Fruit fly (Drosophila melanogaster) whole organism, embryonic: Measurements from ENCODE around the gene Nepl9.

ENCODE experiments used
- Bgb ChIP-seq: fragments of 200-800 bp; sonication (Bioruptor generic); IDR thresholded peaks from 2 replicates; pipeline ENCODE4 v1.3.6; 2022; ENCODE audit warnings: missing biosample characterization, missing genetic modification characterization; ENCODE audit not compliant: partially characterized antibody
- C15 ChIP-seq: fragments of 200-800 bp; sonication (Bioruptor generic); IDR thresholded peaks from 3 replicates; pipeline ENCODE4 v1.3.6; 2022; ENCODE audit warnings: missing biosample characterization, missing genetic modification characterization
- CG10959 ChIP-seq: fragments of 200-800 bp; sonication (Bioruptor generic); IDR thresholded peaks from 2 replicates; pipeline ENCODE4 v1.3.6; 2022; ENCODE audit warnings: missing biosample characterization, missing genetic modification characterization
- CG10979 ChIP-seq: fragments of 200-800 bp; sonication (Bioruptor generic); optimal IDR thresholded peaks from 2 replicates; lab custom pipeline; 2018; ENCODE audit warnings: missing biosample characterization, mild to moderate bottlenecking, missing genetic modification characterization, moderate library complexity
- CG12236 ChIP-seq: fragments of 200-800 bp; sonication (Bioruptor generic); optimal IDR thresholded peaks from 2 replicates; lab custom pipeline; 2016; ENCODE audit warnings: missing biosample characterization, missing genetic modification characterization
- CG1233 ChIP-seq: fragments of 200-800 bp; sonication (Bioruptor generic); optimal IDR thresholded peaks from 4 replicates; lab custom pipeline; 2018; ENCODE audit warnings: missing biosample characterization, mild to moderate bottlenecking, missing genetic modification characterization
- CG13775 ChIP-seq: fragments of 200-800 bp; sonication (Bioruptor generic); optimal IDR thresholded peaks from 3 replicates; lab custom pipeline; 2017; ENCODE audit warnings: missing biosample characterization, mild to moderate bottlenecking, missing genetic modification characterization
- CG13894 ChIP-seq: fragments of 200-800 bp; sonication (Bioruptor generic); optimal IDR thresholded peaks from 3 replicates; lab custom pipeline; 2018; ENCODE audit warnings: missing biosample characterization, mild to moderate bottlenecking, missing genetic modification characterization, moderate library complexity
- CG14014 ChIP-seq: fragments of 200-800 bp; sonication (Bioruptor generic); IDR thresholded peaks from 2 replicates; pipeline ENCODE4 v1.3.6; 2022; ENCODE audit warnings: missing biosample characterization, missing genetic modification characterization
- CG17328 ChIP-seq: fragments of 200-800 bp; sonication (Bioruptor generic); IDR thresholded peaks from 2 replicates; pipeline ENCODE4 v1.3.6; 2022; ENCODE audit warnings: missing biosample characterization, missing genetic modification characterization
- CG18262 ChIP-seq: fragments of 200-800 bp; optimal IDR thresholded peaks from 3 replicates; lab custom pipeline; 2019; ENCODE audit warnings: missing biosample characterization, mild to moderate bottlenecking, missing genetic modification characterization, moderate library complexity
- CG2116 ChIP-seq: fragments of 200-800 bp; sonication (Bioruptor generic); optimal IDR thresholded peaks from 3 replicates; lab custom pipeline; 2018; ENCODE audit warnings: missing biosample characterization, mild to moderate bottlenecking, missing genetic modification characterization
- CG2875 ChIP-seq: fragments of 200-800 bp; sonication (Bioruptor generic); optimal IDR thresholded peaks from 2 replicates; lab custom pipeline; 2017; ENCODE audit warnings: missing biosample characterization, mild to moderate bottlenecking, missing genetic modification characterization, missing genetic modification reagents
- CG3163 ChIP-seq: fragments of 200-800 bp; sonication (Bioruptor generic); optimal IDR thresholded peaks from 3 replicates; lab custom pipeline; 2016; ENCODE audit warnings: missing biosample characterization, missing genetic modification characterization
- CG34224 ChIP-seq: fragments of 200-800 bp; sonication (Bioruptor generic); IDR thresholded peaks from 3 replicates; pipeline ENCODE4 v1.3.6; 2022; ENCODE audit warnings: missing biosample characterization, missing genetic modification characterization; ENCODE audit not compliant: partially characterized antibody
- CG5245 ChIP-seq: fragments of 200-800 bp; sonication (Bioruptor generic); optimal IDR thresholded peaks from 3 replicates; lab custom pipeline; 2016; ENCODE audit warnings: missing biosample characterization, missing genetic modification characterization
- CG6175 ChIP-seq: fragments of 200-800 bp; sonication (Bioruptor generic); IDR thresholded peaks from 3 replicates; pipeline ENCODE4 v1.3.6; 2022; ENCODE audit warnings: missing biosample characterization, missing genetic modification characterization
- CG6254 ChIP-seq: fragments of 200-800 bp; sonication (Bioruptor generic); optimal IDR thresholded peaks from 3 replicates; lab custom pipeline; 2017; ENCODE audit warnings: mild to moderate bottlenecking, missing biosample characterization, missing genetic modification reagents, missing genetic modification characterization
- CG6854 ChIP-seq: fragments of 200-800 bp; sonication (Bioruptor generic); optimal IDR thresholded peaks from 3 replicates; lab custom pipeline; 2017; ENCODE audit warnings: missing biosample characterization, mild to moderate bottlenecking, missing genetic modification characterization
- CG7963 ChIP-seq: fragments of 200-800 bp; sonication (Bioruptor generic); IDR thresholded peaks from 3 replicates; pipeline ENCODE4 v1.3.6; 2022; ENCODE audit warnings: missing biosample characterization, missing genetic modification characterization; ENCODE audit not compliant: partially characterized antibody
- CG8281 ChIP-seq: fragments of 200-800 bp; sonication (Bioruptor generic); optimal IDR thresholded peaks from 2 replicates; lab custom pipeline; 2018; ENCODE audit warnings: missing biosample characterization, mild to moderate bottlenecking, missing genetic modification characterization, moderate library complexity
- CG9876 ChIP-seq: fragments of 200-800 bp; sonication (Bioruptor generic); optimal IDR thresholded peaks from 2 replicates; lab custom pipeline; 2016; ENCODE audit warnings: missing biosample characterization, missing genetic modification characterization
- CG9932 ChIP-seq: fragments of 200-800 bp; sonication (Bioruptor generic); IDR thresholded peaks from 2 replicates; pipeline ENCODE4 v1.3.6; 2022; ENCODE audit warnings: missing biosample characterization, missing genetic modification characterization
- CTCF ChIP-seq: fragments of 200-800 bp; sonication (Bioruptor generic); optimal IDR thresholded peaks from 2 replicates; lab custom pipeline; 2017; ENCODE audit warnings: missing biosample characterization, mild to moderate bottlenecking, missing genetic modification characterization, moderate library complexity
- Dfd ChIP-seq, 2 experiments: fragments of >200 bp; optimal IDR thresholded peaks; 2 replicates each; lab custom pipeline; 2017; ENCODE audit warnings: missing biosample characterization in 2 of 2, missing genetic modification characterization in 2 of 2
- Elba2 ChIP-seq: fragments of 200-800 bp; sonication (Bioruptor generic); optimal IDR thresholded peaks from 3 replicates; lab custom pipeline; 2016; ENCODE audit warnings: missing biosample characterization, missing genetic modification characterization
- Ets97D ChIP-seq: fragments of 200-800 bp; sonication (Bioruptor generic); optimal IDR thresholded peaks from 3 replicates; lab custom pipeline; 2016; ENCODE audit warnings: missing biosample characterization, missing genetic modification characterization
- Gsc ChIP-seq: fragments of 200-800 bp; sonication (Bioruptor generic); IDR thresholded peaks from 2 replicates; pipeline ENCODE4 v1.3.6; 2022; ENCODE audit warnings: missing biosample characterization, missing genetic modification characterization
- HLH3B ChIP-seq: fragments of 200-800 bp; sonication (Bioruptor generic); IDR thresholded peaks from 2 replicates; pipeline ENCODE4 v1.3.6; 2022; ENCODE audit warnings: missing biosample characterization, missing genetic modification characterization
- Myb ChIP-seq: fragments of 200-800 bp; sonication (Bioruptor generic); optimal IDR thresholded peaks from 2 replicates; lab custom pipeline; 2016; ENCODE audit warnings: missing biosample characterization, missing genetic modification characterization
- Rx ChIP-seq: fragments of 200-800 bp; sonication (Bioruptor generic); IDR thresholded peaks from 2 replicates; pipeline ENCODE4 v1.3.6; 2022; ENCODE audit warnings: missing biosample characterization, missing genetic modification characterization
- TFAM ChIP-seq: fragments of 200-800 bp; sonication (Bioruptor generic); optimal IDR thresholded peaks from 2 replicates; lab custom pipeline; 2017; ENCODE audit warnings: missing biosample characterization, missing genetic modification characterization, inconsistent platforms
- Trl ChIP-seq, 3 experiments: fragments of >200 bp in 2 of 3; fragments of 200-800 bp in 1 of 3; sonication (Bioruptor generic) in 1 of 3; optimal IDR thresholded peaks; 2 replicates in 1 of 3; 3 replicates in 2 of 3; lab custom pipeline; 2016 to 2017; ENCODE audit warnings: missing biosample characterization in 1 of 3, missing genetic modification characterization in 1 of 3
- az2 ChIP-seq: fragments of 200-800 bp; sonication (Bioruptor generic); optimal IDR thresholded peaks from 3 replicates; lab custom pipeline; 2016; ENCODE audit warnings: missing biosample characterization, missing genetic modification characterization
- bcd ChIP-seq: fragments of 200-800 bp; sonication (Bioruptor generic); optimal IDR thresholded peaks from 2 replicates; lab custom pipeline; 2017; ENCODE audit warnings: missing biosample characterization, mild to moderate bottlenecking, missing genetic modification characterization
- bsh ChIP-seq, 2 experiments: fragments of 200-800 bp; sonication (Bioruptor generic); optimal IDR thresholded peaks; 2 replicates each; lab custom pipeline; 2017 to 2018; ENCODE audit warnings: mild to moderate bottlenecking in 2 of 2, missing biosample characterization in 2 of 2, missing genetic modification characterization in 2 of 2, moderate library complexity in 1 of 2
- dysf ChIP-seq: fragments of 200-800 bp; sonication (Bioruptor generic); IDR thresholded peaks from 3 replicates; pipeline ENCODE4 v1.3.6; 2022; ENCODE audit warnings: missing biosample characterization, missing genetic modification characterization
- esg ChIP-seq: fragments of 200-800 bp; sonication (Bioruptor generic); conservative IDR thresholded peaks from 2 replicates; pipeline ENCODE4 v1.3.6; 2022; ENCODE audit warnings: missing biosample characterization, missing genetic modification characterization
- eve ChIP-seq, 2 experiments: fragments of >200 bp; optimal IDR thresholded peaks; 2 replicates each; lab custom pipeline; 2017; ENCODE audit warnings: missing biosample characterization in 2 of 2, missing genetic modification characterization in 2 of 2
- eyg ChIP-seq: fragments of 200-800 bp; sonication (Bioruptor generic); optimal IDR thresholded peaks from 3 replicates; lab custom pipeline; 2016; ENCODE audit warnings: missing biosample characterization, missing genetic modification characterization
- fu2 ChIP-seq: fragments of 200-800 bp; sonication (Bioruptor generic); optimal IDR thresholded peaks from 2 replicates; lab custom pipeline; 2016; ENCODE audit warnings: missing biosample characterization, missing genetic modification characterization
- hb ChIP-seq: fragments of 200-800 bp; sonication (Bioruptor generic); IDR thresholded peaks from 3 replicates; pipeline ENCODE4 v1.3.6; 2022; ENCODE audit warnings: missing biosample characterization, missing genetic modification characterization; ENCODE audit not compliant: partially characterized antibody
- jumu ChIP-seq: fragments of 200-800 bp; sonication (Bioruptor generic); optimal IDR thresholded peaks from 3 replicates; lab custom pipeline; 2016; ENCODE audit warnings: missing biosample characterization, missing genetic modification characterization
- kay ChIP-seq: fragments of 200-800 bp; sonication (Bioruptor generic); optimal IDR thresholded peaks from 2 replicates; lab custom pipeline; 2016; ENCODE audit warnings: missing biosample characterization, missing genetic modification characterization
- lola ChIP-seq, 3 experiments: fragments of >200 bp in 2 of 3; fragments of 200-800 bp in 1 of 3; sonication (Bioruptor generic) in 1 of 3; optimal IDR thresholded peaks; 2 replicates each; lab custom pipeline; 2017 to 2019; ENCODE audit warnings: missing biosample characterization in 3 of 3, missing genetic modification characterization in 3 of 3, mild to moderate bottlenecking in 1 of 3, moderate library complexity in 1 of 3
- rib ChIP-seq: fragments of 200-800 bp; sonication (Bioruptor generic); IDR thresholded peaks from 2 replicates; pipeline ENCODE4 v1.3.6; 2022; ENCODE audit warnings: missing biosample characterization, missing genetic modification characterization
- run ChIP-seq: fragments of 200-800 bp; sonication (Bioruptor generic); optimal IDR thresholded peaks from 3 replicates; lab custom pipeline; 2018; ENCODE audit warnings: missing biosample characterization, mild to moderate bottlenecking, missing genetic modification characterization
- sr ChIP-seq: fragments of 200-800 bp; sonication (Bioruptor generic); IDR thresholded peaks from 3 replicates; pipeline ENCODE4 v1.3.6; 2022; ENCODE audit warnings: missing biosample characterization, missing genetic modification characterization
- ssp ChIP-seq: fragments of 200-800 bp; sonication (Bioruptor generic); IDR thresholded peaks from 2 replicates; pipeline ENCODE4 v1.3.6; 2022; ENCODE audit warnings: missing biosample characterization, missing genetic modification characterization
- stc ChIP-seq: fragments of 200-800 bp; sonication (Bioruptor generic); IDR thresholded peaks from 2 replicates; pipeline ENCODE4 v1.3.6; 2022; ENCODE audit warnings: missing biosample characterization, missing genetic modification characterization
- tin ChIP-seq: fragments of 200-800 bp; sonication (Bioruptor generic); optimal IDR thresholded peaks from 3 replicates; lab custom pipeline; 2016; ENCODE audit warnings: missing biosample characterization, missing genetic modification characterization
- usp ChIP-seq: fragments of >200 bp; optimal IDR thresholded peaks from 2 replicates; lab custom pipeline; 2017; ENCODE audit warnings: missing biosample characterization, missing genetic modification characterization

The Nepl9 gene

DNA sequence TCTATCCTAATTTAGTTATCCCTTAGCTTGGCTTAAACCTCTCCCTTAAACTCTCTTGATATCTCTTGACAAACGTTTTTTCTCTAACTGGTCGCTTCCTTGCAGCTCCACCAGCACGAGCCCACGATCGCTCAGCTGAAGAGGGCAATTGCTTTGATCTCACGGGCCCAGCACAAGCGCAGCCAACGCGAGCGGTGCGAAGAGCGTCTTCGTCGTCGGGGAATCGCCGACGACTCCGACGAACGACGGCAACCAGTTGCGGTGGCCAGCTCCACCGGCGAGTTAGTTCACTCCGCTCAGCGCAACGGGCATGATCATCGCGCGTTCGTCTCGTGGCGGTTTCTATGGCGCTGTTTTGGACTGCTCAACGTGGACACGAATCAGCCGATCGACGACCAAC is 43.9 kb upstream of the Nepl9 start (continued):
- no peak for TF ChIP-seq CG5245 (GFP tag; lab: Kevin White, UChicago)
- peak; percentile 85 for TF ChIP-seq CG3163
- no peak for TF ChIP-seq CG6854
- no peak for TF ChIP-seq CG18262 (tag; lab: Kevin White, UChicago)
- TF ChIP-seq CG17328 (GFP tag; lab: Robert Waterston, UW): peak; percentile 42; the same call in 1 of the 2 replicates
- TF ChIP-seq CG8281 (tag; lab: Kevin White, UChicago): no peak
- TF ChIP-seq sr: 0 out of 3 replicates have a peak, but pooled peaks have one; percentile 16
- peak; percentile 39; the same call in 1 of the 2 replicates for TF ChIP-seq CG9932 (GFP tag; lab: Robert Waterston, UW)
- TF ChIP-seq Dfd (GFP tag; optimal IDR thresholded peaks at IDR 0.05; lab: Kevin White, UChicago): no peak
- TF ChIP-seq eyg: no peak
- TF ChIP-seq Ets97D (GFP tag; lab: Kevin White, UChicago): no peak
- no peak for TF ChIP-seq TFAM
- TF ChIP-seq bsh (GFP tag; optimal IDR thresholded peaks at IDR 0.05; lab: Kevin White, UChicago): peak in 1 of 2 experiments; percentile 38
- no peak for TF ChIP-seq lola (GFP tag; optimal IDR thresholded peaks at IDR 0.05; lab: Kevin White, UChicago)
- no peak for TF ChIP-seq CG12236 (GFP tag; lab: Kevin White, UChicago)
- no peak for TF ChIP-seq rib (GFP tag; lab: Robert Waterston, UW)
- no peak for TF ChIP-seq stc (GFP tag; lab: Robert Waterston, UW)
- no peak for TF ChIP-seq hb (GFP tag; lab: Robert Waterston, UW)
- no peak for TF ChIP-seq eve (GFP tag; optimal IDR thresholded peaks at IDR 0.05; lab: Kevin White, UChicago)
- TF ChIP-seq C15 (GFP tag; lab: Robert Waterston, UW): no peak
- TF ChIP-seq CG10959 (GFP tag; lab: Robert Waterston, UW): no peak
- no peak for TF ChIP-seq CG10979 (tag; lab: Kevin White, UChicago)
- no peak for TF ChIP-seq ssp (GFP tag; lab: Robert Waterston, UW)
- no peak for TF ChIP-seq CG13775 (GFP tag; lab: Kevin White, UChicago)
- no peak for TF ChIP-seq Myb
- no peak for TF ChIP-seq CG9876
- no peak for TF ChIP-seq CG13894 (tag; lab: Kevin White, UChicago)
- no peak for TF ChIP-seq esg (GFP tag; lab: Robert Waterston, UW)
- TF ChIP-seq CG7963: no peak
- no peak for TF ChIP-seq bcd (GFP tag; lab: Kevin White, UChicago)
- no peak for TF ChIP-seq Gsc
- TF ChIP-seq CG1233 (GFP tag; lab: Kevin White, UChicago): no peak
- no peak for TF ChIP-seq tin (GFP tag; lab: Kevin White, UChicago)
- peak; percentile 38; the same call in 1 of the 2 replicates for TF ChIP-seq HLH3B
- no peak for TF ChIP-seq dysf (GFP tag; lab: Robert Waterston, UW)
- TF ChIP-seq Trl (optimal IDR thresholded peaks at IDR 0.05; lab: Kevin White, UChicago): peak; percentile 21 to 65
- TF ChIP-seq Trl (GFP tag; optimal IDR thresholded peaks at IDR 0.05; lab: Kevin White, UChicago): peak; percentile 26
- no peak for TF ChIP-seq CG6254 (GFP tag; lab: Kevin White, UChicago)
- no peak for TF ChIP-seq CTCF (GFP tag; lab: Kevin White, UChicago)
- TF ChIP-seq jumu (GFP tag; lab: Kevin White, UChicago): no peak
- no peak for TF ChIP-seq kay (GFP tag; lab: Kevin White, UChicago)
- TF ChIP-seq Bgb: peak; percentile 47; the same call in 1 of the 2 replicates
- no peak for TF ChIP-seq CG2116 (GFP tag; lab: Kevin White, UChicago)
- TF ChIP-seq CG2875: no peak
- TF ChIP-seq fu2 (GFP tag; lab: Kevin White, UChicago): no peak
- no peak; the same call in 1 of the 2 replicates for TF ChIP-seq CG14014 (GFP tag; lab: Robert Waterston, UW)
- TF ChIP-seq usp (GFP tag; lab: Kevin White, UChicago): no peak
- no peak for TF ChIP-seq Elba2
- no peak for TF ChIP-seq run (tag; lab: Kevin White, UChicago)
- TF ChIP-seq CG34224: peak; percentile 49; the same call in 2 of the 3 replicates
- no peak for TF ChIP-seq Rx (GFP tag; lab: Robert Waterston, UW)
- TF ChIP-seq az2 (GFP tag; lab: Kevin White, UChicago): no peak
- 0 out of 3 replicates have a peak, but pooled peaks have one; percentile 18 for TF ChIP-seq CG6175 (GFP tag; lab: Robert Waterston, UW)
